Worm (Caenorhabditis elegans): ENCODE data around the gene wdr-83.

wdr-83 gene

DNA sequence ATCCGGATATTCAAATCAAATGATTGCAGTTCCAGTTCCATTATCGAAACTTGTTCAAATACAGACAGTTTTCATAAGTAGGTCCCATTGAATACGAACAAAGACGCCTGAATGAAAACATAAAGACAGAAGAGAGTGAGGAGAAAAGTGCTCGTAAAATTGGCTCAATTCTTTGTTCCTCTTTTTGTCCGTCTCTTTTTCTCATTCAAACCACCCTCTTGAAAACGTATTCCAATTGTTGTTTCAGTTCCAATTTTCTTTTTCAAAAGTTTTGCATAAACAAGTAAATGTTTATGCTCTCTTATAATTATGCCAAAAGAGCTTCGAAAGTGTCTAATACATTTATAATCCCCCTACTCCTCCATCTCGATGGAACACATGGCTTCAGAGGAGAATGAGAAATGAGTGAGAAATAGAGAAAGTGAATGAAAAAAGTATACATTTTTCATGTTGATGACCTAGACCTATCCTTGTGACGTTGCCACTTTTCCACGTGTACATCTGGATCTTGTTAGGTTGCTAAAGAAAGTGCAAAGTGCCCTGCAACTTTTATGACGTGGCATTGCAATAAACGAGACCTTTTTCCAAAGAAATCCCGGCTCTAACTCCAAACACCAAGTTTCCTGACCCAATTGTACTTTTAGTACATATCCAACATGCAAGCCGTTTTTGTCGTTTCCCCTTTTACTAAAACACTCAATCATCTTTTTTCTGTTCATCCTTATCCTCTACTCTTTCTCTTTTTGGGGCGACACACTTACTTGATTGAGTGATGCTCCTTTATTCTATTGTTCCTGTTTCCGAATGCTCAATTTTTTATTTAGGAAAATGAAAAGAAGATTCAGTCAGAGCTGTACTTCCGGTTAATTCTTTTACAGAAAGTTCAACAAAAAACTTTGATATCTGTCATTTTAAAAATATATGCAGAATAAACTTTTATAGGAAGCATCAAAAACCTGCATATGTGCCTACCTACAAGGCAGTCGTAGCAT is 15.0 kb upstream of the wdr-83 start:
- no peak for TF ChIP-seq unc-62 (GFP tag; optimal IDR thresholded peaks at IDR 0.05)

DNA sequence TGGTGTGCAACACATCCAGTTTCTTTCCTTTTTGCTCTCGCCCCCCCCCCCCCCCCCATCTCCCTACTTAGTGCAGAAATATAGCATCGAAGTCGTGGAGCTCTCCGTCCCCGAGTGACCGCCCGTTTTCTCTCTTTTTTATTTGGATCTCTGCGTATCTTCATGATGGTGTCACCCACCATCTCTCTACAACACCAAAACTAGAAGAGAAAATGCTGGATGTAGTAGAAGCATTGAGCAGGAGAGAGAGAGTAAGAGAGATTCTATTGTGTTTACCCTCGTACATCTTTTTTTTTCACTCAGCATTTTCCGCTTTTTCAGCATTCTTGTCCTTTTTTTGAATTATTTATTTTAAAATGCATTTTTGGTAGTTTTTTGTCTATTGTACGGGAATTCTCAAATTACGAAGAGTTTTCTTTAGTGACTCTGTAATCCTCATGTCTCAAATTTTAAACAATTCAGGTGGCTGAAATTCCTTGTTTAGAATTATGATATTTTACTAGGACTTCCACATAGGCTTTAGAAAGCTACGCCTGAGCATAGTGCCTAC is 10.9 kb upstream of the wdr-83 start:
- no peak for TF ChIP-seq unc-62 (GFP tag; optimal IDR thresholded peaks at IDR 0.05)

DNA sequence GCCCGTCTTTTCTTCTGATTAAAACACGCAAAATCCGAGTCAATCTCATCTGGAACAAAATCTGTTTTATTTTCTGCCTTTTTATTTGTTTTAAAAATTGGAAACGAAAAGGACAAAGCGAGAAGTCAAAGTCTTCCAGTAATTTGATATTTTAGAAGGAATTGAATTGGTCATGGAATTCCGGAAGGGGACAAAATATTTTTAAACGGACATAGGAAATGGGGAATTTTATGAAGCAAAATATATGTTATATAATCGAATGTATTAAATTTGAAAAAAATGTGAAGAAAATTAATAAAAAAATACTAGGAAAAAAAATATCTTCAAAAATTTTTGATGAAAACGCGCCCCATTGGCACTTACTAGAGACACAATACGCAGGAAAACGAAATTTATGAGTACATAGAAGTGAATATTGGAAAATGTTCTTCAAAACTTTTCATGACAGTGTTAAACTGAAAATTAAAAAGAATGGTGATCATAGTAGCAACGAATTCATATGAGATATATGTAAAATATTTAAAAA is 9.2 kb upstream of the wdr-83 start, which contains the start of gene F33G12.7:
Gene F33G12.7 (minus strand): TSS at position 51 of the 526 bp plus-strand sequence.
- TF ChIP-seq unc-62 (GFP tag; optimal IDR thresholded peaks at IDR 0.05) = no peak

DNA sequence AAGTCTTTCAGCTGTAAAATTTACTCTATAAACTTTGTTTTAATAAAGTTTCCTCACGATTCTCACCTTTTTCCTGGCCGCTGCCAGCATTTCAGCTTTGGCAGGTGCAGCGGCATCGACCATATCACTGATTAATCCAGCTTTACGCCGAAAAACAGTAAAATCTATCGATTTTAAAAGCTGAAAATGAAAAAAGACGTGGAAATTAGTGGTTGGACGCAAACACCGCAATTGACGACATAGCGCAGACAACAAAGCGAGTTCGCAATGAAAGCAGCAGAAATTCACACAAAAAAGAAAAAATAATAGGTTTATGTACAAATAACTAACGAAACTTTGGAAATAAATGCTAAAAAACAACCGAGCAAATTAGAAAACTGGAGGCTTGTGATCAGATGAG is 8.4 kb upstream of the wdr-83 start, which contains the start of gene golg-2:
Gene golg-2 (minus strand): TSS at position 180 of the 400 bp plus-strand sequence.
- TF ChIP-seq unc-62 (GFP tag; optimal IDR thresholded peaks at IDR 0.05) = no peak

DNA sequence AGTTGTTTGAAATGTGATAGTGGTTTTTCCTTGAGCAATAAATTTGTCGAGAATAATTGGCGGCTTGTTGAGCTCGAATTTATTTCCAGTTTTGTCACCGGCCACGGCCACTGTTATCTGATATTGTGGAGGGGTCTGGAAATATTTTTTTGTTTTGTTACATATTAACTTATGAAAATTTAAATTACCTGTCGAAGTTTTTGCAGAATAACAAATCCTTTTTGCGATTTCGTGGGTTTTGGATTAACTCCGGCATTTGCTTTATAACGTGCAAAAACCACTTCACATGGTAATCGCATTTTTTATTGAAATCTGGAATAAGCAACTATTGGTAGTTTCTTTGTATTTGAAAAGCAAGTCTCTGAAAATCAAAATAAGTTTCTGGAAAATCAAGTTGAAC is 4.6 kb upstream of the wdr-83 start, which contains the start of gene lrr-1:
Gene lrr-1 (minus strand): TSS at position 312 of the 400 bp plus-strand sequence.
- no peak for TF ChIP-seq unc-62 (GFP tag; optimal IDR thresholded peaks at IDR 0.05)

DNA sequence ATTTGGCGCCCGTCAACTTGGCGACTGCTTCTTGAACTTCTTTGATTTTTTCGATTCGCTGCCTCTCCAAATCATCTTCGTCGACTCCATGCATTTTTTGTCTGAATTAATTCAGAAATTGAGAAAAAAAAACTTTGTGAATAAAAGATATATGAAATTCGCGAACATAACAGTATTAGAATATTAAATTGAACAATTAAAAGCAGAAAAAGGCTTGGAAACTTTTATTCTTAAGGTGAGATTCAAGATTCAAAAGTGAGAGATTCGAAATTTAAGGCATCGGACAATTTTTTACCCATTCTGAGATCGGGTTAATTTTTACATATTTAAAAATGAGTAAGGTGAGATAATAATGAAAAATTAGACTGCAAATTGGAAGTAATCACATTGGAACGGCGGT is 2.4 kb upstream of the wdr-83 start, which contains the start of gene F33G12.3:
Gene F33G12.3 (minus strand): TSS at position 101 of the 400 bp plus-strand sequence.
- no peak for TF ChIP-seq unc-62 (GFP tag; optimal IDR thresholded peaks at IDR 0.05)

DNA sequence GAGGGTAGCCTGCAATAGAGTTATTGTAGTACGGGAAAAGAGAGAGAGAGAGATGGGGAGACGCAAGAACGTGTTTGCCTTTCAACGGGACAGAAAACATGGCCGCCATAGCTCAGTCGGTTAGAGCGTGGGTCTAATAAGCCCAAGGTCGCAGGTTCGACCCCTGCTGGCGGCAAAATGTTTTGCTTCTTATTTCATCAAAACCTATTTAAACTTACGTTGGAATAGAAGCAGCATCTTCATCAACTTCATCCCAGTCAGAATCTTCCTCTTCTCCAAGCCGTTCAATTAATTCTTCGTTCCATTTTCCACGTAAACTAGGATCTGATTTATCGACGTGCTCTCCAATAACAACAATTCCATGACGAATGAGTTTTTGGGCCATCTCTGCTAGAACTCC is 1.2 kb upstream of the wdr-83 start:
- no peak for TF ChIP-seq unc-62 (GFP tag; optimal IDR thresholded peaks at IDR 0.05)

DNA sequence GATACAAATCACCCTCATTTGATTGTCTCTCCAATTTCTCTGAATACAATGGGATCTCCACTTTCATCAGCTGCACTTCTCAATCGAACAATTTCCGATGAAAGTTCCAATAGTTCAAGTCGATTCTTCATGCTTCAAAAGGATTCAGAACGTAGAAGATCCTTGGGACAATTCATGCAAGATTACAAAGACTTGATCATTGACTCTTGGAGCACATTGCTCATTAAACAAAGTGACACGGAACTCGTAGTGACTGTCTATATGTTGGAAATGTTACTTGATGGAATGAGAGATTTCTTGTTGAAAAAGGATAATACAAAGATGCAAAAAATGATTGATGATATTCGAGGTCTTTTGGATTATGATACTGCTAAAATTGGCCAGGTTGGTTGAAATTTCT is 3.6 kb downstream of the wdr-83 start:
- TF ChIP-seq unc-62 (GFP tag; optimal IDR thresholded peaks at IDR 0.05) = no peak

DNA sequence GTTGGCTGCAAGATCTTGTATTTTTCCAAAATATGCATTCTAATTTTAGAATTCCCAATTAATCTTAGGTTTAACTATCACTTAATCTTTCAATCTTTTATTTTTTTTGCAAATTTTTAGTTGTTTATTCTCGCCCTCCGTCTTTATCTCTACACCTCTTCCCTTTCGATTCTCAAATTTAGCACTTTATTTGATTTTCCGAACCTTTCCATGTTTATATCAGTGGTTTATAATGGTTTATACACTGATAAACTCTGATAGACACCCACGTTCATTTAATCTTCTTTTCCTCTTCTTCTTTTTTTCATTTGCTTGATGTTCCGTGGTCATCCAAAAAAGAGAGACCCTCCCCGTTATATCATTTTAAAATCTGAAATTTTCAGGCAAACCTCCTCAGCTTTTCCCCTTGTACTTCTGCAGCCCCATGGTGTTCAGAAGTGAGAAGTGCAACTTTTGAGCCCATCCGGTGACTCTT is 9.1 kb downstream of the wdr-83 start, which contains the start of the genes nsy-1 and F59A6.13:
Gene nsy-1 (plus strand): TSS at position 377 of the 475 bp plus-strand sequence.
Gene F59A6.13 (plus strand): TSS at position 425 of the 475 bp plus-strand sequence.
- no peak for TF ChIP-seq unc-62 (GFP tag; optimal IDR thresholded peaks at IDR 0.05)

DNA sequence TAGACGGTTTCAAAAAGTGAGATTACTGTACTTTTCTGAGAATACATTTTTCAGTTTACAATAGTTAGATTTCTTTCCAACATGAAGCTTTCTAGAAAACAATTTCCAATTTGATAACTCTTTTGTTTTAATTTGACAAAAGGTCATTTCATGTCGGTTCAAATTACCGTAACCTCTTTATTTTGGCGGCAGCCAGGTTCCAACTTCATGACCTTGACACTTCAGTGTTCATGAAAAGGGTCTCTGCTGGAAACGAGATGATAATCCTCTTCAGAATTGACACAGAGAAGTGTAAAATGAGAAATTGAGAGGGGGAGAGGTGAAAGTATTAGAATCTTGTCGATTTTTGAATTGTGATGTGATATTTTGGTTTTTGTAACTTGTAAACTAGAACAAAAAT is 10.0 kb downstream of the wdr-83 start:
- TF ChIP-seq unc-62 (GFP tag; optimal IDR thresholded peaks at IDR 0.05) = no peak

DNA sequence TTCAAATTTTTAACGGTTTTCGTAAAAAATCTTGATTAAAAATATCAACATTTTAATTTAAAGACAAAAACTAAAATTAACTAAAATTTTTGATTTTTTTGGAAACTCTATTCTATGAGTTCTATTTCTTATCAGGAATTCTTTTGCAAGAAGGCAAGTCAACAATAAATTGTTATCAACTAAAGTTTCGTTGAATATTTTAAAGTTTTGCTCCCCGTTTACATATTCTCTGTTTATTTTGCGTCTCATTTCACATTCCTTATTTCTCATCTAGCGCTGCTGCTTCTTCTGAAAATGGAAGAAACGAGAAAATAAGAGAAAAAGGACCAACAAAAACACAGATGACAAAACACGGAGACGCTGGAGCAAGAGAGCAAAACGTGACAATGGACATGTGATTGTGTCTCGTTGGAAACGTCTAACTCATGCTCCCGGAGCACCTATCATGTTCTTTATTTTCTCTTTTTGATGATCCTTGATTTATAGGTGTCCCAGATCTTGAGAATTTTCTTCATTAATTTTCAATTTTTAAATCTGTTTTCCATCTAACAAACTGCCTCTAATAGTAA is 10.9 kb downstream of the wdr-83 start:
- TF ChIP-seq unc-62 (GFP tag; optimal IDR thresholded peaks at IDR 0.05) = no peak

DNA sequence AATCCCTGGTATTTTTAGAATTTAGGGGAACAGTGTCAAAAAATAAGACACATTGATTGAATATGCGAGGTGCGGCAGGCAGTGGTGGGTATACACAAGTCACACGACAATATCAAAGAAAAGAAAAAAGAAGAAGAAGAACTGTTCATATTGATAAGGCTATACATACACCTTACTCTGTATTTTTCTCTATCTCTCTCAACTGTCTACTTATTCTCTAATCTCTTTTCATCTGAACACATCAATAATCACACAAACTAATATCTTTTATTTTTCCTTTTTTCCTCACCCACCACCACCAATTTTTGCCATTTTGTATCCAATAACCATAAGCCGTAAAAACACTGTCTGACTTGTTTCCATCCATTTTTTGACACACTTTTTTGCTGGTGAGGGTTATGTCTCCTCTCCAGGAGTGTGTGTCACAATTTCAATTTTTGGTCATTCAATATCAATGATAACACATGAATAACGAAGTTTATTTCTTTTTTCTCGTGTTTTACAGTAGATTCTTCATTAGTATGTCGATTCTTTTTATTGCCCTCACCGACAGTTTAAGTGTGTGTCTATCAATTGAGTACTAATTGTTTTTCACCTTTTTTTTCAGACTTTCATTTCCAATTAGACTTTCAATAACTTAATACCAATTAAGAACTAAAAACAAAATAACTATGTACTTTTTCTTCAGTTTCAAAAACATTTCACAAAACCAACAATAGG is 12.0 kb downstream of the wdr-83 start:
- no peak for TF ChIP-seq unc-62 (GFP tag; optimal IDR thresholded peaks at IDR 0.05)

DNA sequence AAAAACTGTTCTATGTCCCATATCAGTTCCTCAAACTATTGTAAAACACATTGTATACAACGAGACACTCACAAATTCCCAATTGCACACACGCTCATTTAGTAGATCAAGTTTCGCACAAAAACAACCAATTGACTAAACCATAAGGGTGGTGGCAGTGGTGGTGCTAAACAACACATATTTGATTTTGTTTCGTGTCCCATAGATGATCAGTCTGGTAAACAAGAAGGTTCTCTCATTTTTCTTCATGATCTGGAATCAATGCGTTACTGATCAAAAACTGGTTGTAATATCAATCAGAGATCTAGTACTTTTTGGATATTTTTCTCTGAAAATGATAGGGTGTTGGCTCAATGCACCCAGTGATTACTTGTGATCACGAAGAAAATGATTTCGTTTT is 12.9 kb downstream of the wdr-83 start:
- TF ChIP-seq unc-62 (GFP tag; optimal IDR thresholded peaks at IDR 0.05) = no peak

DNA sequence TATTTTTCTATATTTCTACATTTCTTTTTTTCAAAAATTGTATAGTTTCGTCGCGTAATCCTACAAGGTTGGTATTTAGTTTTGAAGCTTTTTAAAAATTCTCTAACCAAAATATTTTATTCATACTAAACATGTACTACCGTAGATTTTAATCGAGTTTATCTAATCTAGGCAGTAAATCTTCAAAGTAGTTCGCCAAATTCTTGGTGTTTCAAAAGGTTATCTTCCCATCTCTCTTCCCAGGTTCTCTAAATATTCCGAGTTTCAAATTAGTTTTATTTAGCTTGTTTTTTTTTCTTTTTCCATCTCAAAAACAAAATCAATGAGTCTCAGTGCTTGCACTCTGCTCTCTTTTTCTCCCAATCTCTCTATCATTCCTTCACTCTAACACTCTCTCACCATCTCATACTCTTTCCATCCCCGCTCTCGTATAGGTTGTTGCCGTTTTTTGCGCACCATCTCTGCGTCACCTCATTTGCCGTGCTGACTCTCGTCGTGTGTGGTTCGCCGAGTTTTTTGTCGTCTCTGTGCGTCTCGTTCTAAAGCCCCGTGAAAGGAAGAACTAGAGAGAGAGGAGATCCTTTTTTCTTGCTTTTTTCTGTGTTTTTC is 14.4 kb downstream of the wdr-83 start:
- TF ChIP-seq unc-62 (GFP tag; optimal IDR thresholded peaks at IDR 0.05) = no peak

DNA sequence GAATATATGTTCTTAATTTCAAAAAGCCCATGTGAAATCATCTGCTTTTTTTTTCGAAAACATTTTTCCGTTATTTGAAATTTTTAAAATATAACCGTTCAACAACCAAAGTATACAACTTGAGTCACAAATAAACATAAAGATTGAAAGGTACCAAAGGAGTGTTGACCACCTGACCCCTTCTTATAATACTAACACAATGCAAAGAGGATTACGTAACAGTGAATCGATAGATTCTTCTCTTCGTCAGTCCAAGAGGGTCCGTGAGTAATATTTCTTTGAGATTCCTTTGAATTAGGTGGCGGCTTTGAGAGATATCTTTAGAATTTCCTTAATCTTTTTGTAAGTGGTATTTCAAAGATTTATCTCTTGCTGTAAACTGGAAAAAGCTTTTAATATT is 15.4 kb downstream of the wdr-83 start:
- no peak for TF ChIP-seq unc-62 (GFP tag; optimal IDR thresholded peaks at IDR 0.05)

Measured in whole organism, dauer.